Fruit fly (Drosophila melanogaster): ENCODE measurements around the gene CG43348.
A peak's percentile ranks its signal among the peaks of the same experiment; 100 is the strongest.

Gene CG43348

DNA sequence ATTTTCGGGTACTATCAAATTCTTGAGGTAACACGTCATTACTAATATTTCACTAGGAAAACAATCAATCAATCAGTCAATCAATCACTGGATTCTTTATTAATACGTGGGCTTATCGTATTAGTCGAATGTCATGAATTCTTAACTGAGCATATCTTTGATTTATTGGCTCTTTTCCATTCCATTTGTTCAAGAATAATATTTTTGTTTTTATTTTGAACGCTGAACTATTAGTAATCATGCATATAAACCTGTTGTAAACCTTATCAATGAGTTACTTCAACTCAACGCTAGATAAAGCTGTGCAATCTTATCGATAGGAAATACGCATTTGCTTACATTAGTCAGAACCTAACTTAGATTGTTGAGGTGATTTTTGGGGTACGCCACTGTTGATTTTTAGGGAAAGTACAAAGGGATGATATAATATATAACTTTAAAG lies 2.2 kb downstream of the CG43348 start:
- TF ChIP-seq Pif1B (GFP tag; optimal IDR thresholded peaks at IDR 0.05) (no peak), CG32121 (GFP tag; IDR thresholded peaks at IDR 0.05) (no peak), rn (GFP tag; IDR thresholded peaks at IDR 0.05) (no peak), Ets98B (GFP tag; IDR thresholded peaks at IDR 0.05) (no peak), Snoo (tag; optimal IDR thresholded peaks at IDR 0.05) (no peak), CG34367 (tag; optimal IDR thresholded peaks at IDR 0.05) (no peak), CG14655 (GFP tag; optimal IDR thresholded peaks at IDR 0.05) (no peak)

DNA sequence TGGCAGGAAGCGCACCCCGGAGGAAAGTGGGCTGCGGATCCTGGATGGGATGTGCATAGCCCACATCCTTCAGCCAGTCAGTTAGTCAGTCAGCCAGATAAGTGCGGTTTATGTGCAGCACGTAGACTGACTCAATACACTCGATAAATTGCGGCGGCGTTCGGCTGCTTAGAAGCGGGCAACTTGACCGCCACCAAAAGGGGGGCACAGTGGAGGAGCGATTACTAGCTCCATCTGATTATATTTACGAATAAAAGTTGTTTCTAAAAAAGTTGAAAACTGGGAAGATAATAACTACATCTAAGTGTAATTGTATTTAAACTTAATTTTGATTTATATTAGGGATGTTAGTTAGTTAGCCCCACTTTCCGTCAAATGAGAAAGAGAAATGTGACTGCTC lies 3.2 kb downstream of the CG43348 start:
- no peak for TF ChIP-seq CG10348 (GFP tag; IDR thresholded peaks at IDR 0.05)
- TF ChIP-seq Pif1B (GFP tag; optimal IDR thresholded peaks at IDR 0.05), result no peak
- TF ChIP-seq rn (GFP tag; IDR thresholded peaks at IDR 0.05), result no peak
- TF ChIP-seq fd96Ca (GFP tag; IDR thresholded peaks at IDR 0.05), result no peak
- TF ChIP-seq CG9948 (tag; optimal IDR thresholded peaks at IDR 0.05), result no peak
- no peak for TF ChIP-seq CG12605 (GFP tag; IDR thresholded peaks at IDR 0.05)
- no peak for TF ChIP-seq CG8301 (tag; optimal IDR thresholded peaks at IDR 0.05)
- TF ChIP-seq Ets98B (GFP tag; IDR thresholded peaks at IDR 0.05), result no peak
- no peak for TF ChIP-seq gl (tag; optimal IDR thresholded peaks at IDR 0.05)
- no peak for TF ChIP-seq CG13204 (GFP tag; optimal IDR thresholded peaks at IDR 0.05)
- no peak for TF ChIP-seq CG8159 (tag; optimal IDR thresholded peaks at IDR 0.05)
- no peak for TF ChIP-seq CG15710 (tag; optimal IDR thresholded peaks at IDR 0.05)
- no peak for TF ChIP-seq CG34367 (tag; optimal IDR thresholded peaks at IDR 0.05)
- no peak for TF ChIP-seq EcR (GFP tag; optimal IDR thresholded peaks at IDR 0.05)
- no peak for TF ChIP-seq CG32121 (GFP tag; IDR thresholded peaks at IDR 0.05)
- TF ChIP-seq CG4496 (GFP tag; IDR thresholded peaks at IDR 0.05), result no peak
- TF ChIP-seq CG14655 (GFP tag; optimal IDR thresholded peaks at IDR 0.05), result no peak
- no peak for TF ChIP-seq D1 (tag; optimal IDR thresholded peaks at IDR 0.05)

DNA sequence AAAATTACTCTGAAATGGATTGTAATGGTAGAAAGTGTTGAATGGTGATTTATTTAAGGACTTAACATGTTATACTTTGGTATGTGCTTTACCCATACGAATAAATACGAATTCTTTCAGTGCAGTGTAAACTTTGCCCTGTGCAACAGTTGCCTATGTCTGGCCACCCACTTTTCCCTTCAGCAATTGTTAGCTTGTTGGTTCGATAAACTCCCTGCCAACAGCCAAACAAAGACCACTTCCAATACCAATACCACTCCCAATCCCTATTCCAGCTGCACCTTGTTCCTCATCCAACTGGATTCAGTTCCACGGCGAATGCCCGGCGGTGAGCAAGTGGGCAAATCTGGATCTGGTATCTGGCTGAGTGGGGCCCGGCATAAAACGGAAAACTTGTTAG lies 4.7 kb downstream of the CG43348 start, which contains the start of gene CG14342:
TSS of gene CG14342 (plus strand) at position 301 of the 400 bp plus-strand sequence.
- TF ChIP-seq CG17806 (tag; optimal IDR thresholded peaks at IDR 0.05) (no peak), rn (GFP tag; IDR thresholded peaks at IDR 0.05) (no peak), CG10348 (GFP tag; IDR thresholded peaks at IDR 0.05) (no peak)

DNA sequence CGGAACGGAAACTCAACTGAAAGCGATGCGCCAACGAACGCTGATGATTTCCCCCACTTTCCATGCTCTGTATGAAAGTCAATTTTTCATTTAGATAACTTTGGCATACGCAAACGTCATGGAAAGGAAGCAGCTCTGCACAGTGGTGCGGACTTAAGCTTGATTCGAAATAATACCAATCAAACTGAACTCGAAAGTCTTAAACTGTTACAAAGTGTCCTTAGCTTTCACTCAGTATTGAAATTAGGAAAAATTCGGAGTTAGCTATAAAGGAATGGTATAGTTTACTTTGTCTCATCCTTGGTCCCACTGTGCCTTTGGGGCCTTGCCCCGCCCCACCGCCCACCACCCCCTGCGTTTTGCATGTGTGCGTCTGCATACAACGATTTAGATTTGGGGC lies 8.2 kb downstream of the CG43348 start:
- TF ChIP-seq CG17806 (tag; optimal IDR thresholded peaks at IDR 0.05) (no peak), CG14655 (GFP tag; optimal IDR thresholded peaks at IDR 0.05) (no peak), CG10348 (GFP tag; IDR thresholded peaks at IDR 0.05) (0 out of 2 replicates have a peak, but pooled peaks have one; percentile 22), CG4496 (GFP tag; IDR thresholded peaks at IDR 0.05) (peak; percentile 35; the same call in 1 of the 3 replicates), rn (GFP tag; IDR thresholded peaks at IDR 0.05) (no peak), Pif1B (GFP tag; optimal IDR thresholded peaks at IDR 0.05) (no peak), Pif1A (GFP tag; optimal IDR thresholded peaks at IDR 0.05) (no peak), fd96Ca (GFP tag; IDR thresholded peaks at IDR 0.05) (0 out of 3 replicates have a peak, but pooled peaks have one; percentile 29), Ets98B (GFP tag; IDR thresholded peaks at IDR 0.05) (0 out of 2 replicates have a peak, but pooled peaks have one; percentile 19), CG12605 (GFP tag; IDR thresholded peaks at IDR 0.05) (no peak), gl (tag; optimal IDR thresholded peaks at IDR 0.05) (no peak)

DNA sequence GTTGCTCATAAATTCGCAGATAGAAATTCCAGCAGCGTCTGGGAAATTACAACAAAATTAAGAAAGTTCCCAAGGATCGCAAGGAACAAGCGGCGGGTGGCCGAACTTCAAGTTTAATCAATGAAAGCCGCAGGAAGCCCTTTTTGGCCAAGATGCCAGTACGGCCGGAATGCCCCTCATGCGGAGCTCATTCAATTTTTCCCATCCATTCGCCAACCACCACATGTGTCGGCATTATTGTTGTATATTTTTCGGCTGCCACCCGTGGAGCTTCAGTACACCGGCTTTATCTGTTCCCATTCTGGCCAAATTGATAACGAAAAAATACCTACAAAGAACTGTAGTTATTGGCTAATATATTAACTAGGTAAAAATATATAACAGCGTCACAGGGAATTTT lies 12.3 kb downstream of the CG43348 start:
- TF ChIP-seq gl (tag; optimal IDR thresholded peaks at IDR 0.05) (no peak), Pif1A (GFP tag; optimal IDR thresholded peaks at IDR 0.05) (no peak), CG4496 (GFP tag; IDR thresholded peaks at IDR 0.05) (no peak), CG8159 (tag; optimal IDR thresholded peaks at IDR 0.05) (no peak), fd96Ca (GFP tag; IDR thresholded peaks at IDR 0.05) (no peak), CG17806 (tag; optimal IDR thresholded peaks at IDR 0.05) (no peak), CG10348 (GFP tag; IDR thresholded peaks at IDR 0.05) (no peak), CG8301 (tag; optimal IDR thresholded peaks at IDR 0.05) (no peak), D1 (tag; optimal IDR thresholded peaks at IDR 0.05) (no peak), Pif1B (GFP tag; optimal IDR thresholded peaks at IDR 0.05) (no peak), CG14655 (GFP tag; optimal IDR thresholded peaks at IDR 0.05) (no peak), CG9948 (tag; optimal IDR thresholded peaks at IDR 0.05) (no peak), CG34367 (tag; optimal IDR thresholded peaks at IDR 0.05) (no peak), Ets98B (GFP tag; IDR thresholded peaks at IDR 0.05) (no peak), CG32121 (GFP tag; IDR thresholded peaks at IDR 0.05) (no peak), rn (GFP tag; IDR thresholded peaks at IDR 0.05) (no peak), EcR (GFP tag; optimal IDR thresholded peaks at IDR 0.05) (no peak), Snoo (tag; optimal IDR thresholded peaks at IDR 0.05) (no peak), CG12605 (GFP tag; IDR thresholded peaks at IDR 0.05) (no peak)

DNA sequence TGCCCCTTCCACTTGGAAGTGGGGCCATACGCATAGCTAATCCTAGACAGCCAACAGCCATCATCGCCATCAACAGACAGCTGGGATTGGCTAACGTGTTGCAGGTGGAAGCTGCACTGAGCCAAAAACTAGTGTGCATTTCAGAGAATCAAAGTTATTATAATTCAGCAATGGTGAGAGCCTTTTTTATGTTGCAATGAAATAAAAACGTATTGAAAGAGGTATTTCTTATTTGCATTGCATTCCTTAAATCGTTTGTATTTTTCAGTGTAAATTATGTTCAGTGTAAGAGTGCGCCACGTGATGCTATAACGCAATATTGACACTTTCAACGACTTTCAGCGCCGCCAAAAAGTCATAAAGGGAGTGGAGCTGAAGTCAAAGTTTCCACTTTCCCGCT lies 14.4 kb downstream of the CG43348 start:
- TF ChIP-seq Snoo (tag; optimal IDR thresholded peaks at IDR 0.05) (no peak), rn (GFP tag; IDR thresholded peaks at IDR 0.05) (no peak), CG9948 (tag; optimal IDR thresholded peaks at IDR 0.05) (no peak), CG12605 (GFP tag; IDR thresholded peaks at IDR 0.05) (no peak), Ets98B (GFP tag; IDR thresholded peaks at IDR 0.05) (no peak), CG34367 (tag; optimal IDR thresholded peaks at IDR 0.05) (no peak), CG17806 (tag; optimal IDR thresholded peaks at IDR 0.05) (no peak), D1 (tag; optimal IDR thresholded peaks at IDR 0.05) (no peak), fd96Ca (GFP tag; IDR thresholded peaks at IDR 0.05) (no peak), CG15710 (tag; optimal IDR thresholded peaks at IDR 0.05) (no peak), CG8159 (tag; optimal IDR thresholded peaks at IDR 0.05) (no peak), Pif1A (GFP tag; optimal IDR thresholded peaks at IDR 0.05) (no peak), EcR (GFP tag; optimal IDR thresholded peaks at IDR 0.05) (no peak)

DNA sequence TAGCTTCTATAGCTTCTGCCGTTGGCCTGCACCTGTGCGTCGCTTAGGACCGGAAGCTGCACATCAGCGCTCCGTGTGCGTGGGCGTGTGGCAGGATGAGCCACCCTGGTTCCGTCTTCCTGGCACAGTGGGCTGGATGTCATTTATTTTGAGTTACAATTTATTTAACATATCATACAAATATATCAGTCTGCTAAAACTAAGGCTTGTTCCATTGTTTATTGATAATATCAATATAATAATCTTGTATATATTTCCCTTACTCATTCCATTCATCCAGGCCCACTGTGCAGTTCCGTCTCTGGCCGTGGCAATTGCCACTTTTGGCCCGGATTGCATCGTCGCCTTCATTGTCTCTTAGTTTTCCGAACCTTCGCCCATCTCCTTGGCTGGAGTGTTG lies 15.3 kb downstream of the CG43348 start:
- TF ChIP-seq D1 (tag; optimal IDR thresholded peaks at IDR 0.05), result no peak
- peak; percentile 14 for TF ChIP-seq CG8159 (tag; optimal IDR thresholded peaks at IDR 0.05)
- TF ChIP-seq gl (tag; optimal IDR thresholded peaks at IDR 0.05), result no peak
- TF ChIP-seq Snoo (tag; optimal IDR thresholded peaks at IDR 0.05), result no peak
- no peak for TF ChIP-seq CG14655 (GFP tag; optimal IDR thresholded peaks at IDR 0.05)

All from whole organism, pupa.